Worm (Caenorhabditis elegans) whole organism, young adult: ENCODE results near the gene clec-147.

ENCODE experiments used
- B0019.2 ChIP-seq: fragments of 200-800 bp; sonication (Bioruptor generic); conservative IDR thresholded peaks from 2 replicates; pipeline ENCODE4 v1.3.6; 2022; ENCODE audit warnings: missing genetic modification reagents, missing genetic modification characterization, missing compliant biosample characterization
- B0261.1 ChIP-seq: sonication (generic microtip); optimal IDR thresholded peaks from 2 replicates; lab custom pipeline; 2016; ENCODE audit warnings: mild to moderate bottlenecking, missing genetic modification characterization, moderate library complexity, missing compliant biosample characterization
- C17E4.6 ChIP-seq: fragments of 200-800 bp; sonication (Bioruptor generic); IDR thresholded peaks from 2 replicates; pipeline ENCODE4 v1.3.6; 2022; ENCODE audit warnings: missing genetic modification reagents, missing genetic modification characterization, missing compliant biosample characterization
- F10E7.11 ChIP-seq: sonication (generic microtip); optimal IDR thresholded peaks from 2 replicates; lab custom pipeline; 2017; ENCODE audit warnings: mild to moderate bottlenecking, missing genetic modification characterization, moderate library complexity, missing compliant biosample characterization
- F49E8.2 ChIP-seq: sonication (generic microtip); optimal IDR thresholded peaks from 3 replicates; lab custom pipeline; 2017; ENCODE audit warnings: missing genetic modification characterization, mild to moderate bottlenecking, missing compliant biosample characterization, antibody characterized with exemption, moderate library complexity; ENCODE audit not compliant: insufficient read depth
- K12H6.12 ChIP-seq: fragments of 200-800 bp; sonication (Bioruptor generic); optimal IDR thresholded peaks from 2 replicates; lab custom pipeline; 2018; ENCODE audit warnings: mild to moderate bottlenecking, missing genetic modification characterization, missing compliant biosample characterization
- T07F8.4 ChIP-seq: sonication (generic microtip); optimal IDR thresholded peaks from 2 replicates; lab custom pipeline; 2016; ENCODE audit warnings: mild to moderate bottlenecking, missing genetic modification characterization, moderate library complexity, missing compliant biosample characterization
- T26A5.8 ChIP-seq: sonication (generic microtip); optimal IDR thresholded peaks from 2 replicates; lab custom pipeline; 2016; ENCODE audit warnings: missing genetic modification characterization, missing compliant biosample characterization
- Y53G8AR.9 ChIP-seq: fragments of 200-800 bp; sonication (Bioruptor generic); conservative IDR thresholded peaks from 2 replicates; pipeline ENCODE4 v1.3.6; 2022; ENCODE audit warnings: missing genetic modification reagents, missing genetic modification characterization, missing compliant biosample characterization
- Y95B8A.8 ChIP-seq: fragments of 200-800 bp; sonication (Bioruptor generic); IDR thresholded peaks from 2 replicates; pipeline ENCODE4 v1.3.6; 2022; ENCODE audit warnings: missing genetic modification reagents, missing genetic modification characterization, missing compliant biosample characterization
- akir-1 ChIP-seq: fragments of 200-800 bp; sonication (Bioruptor generic); optimal IDR thresholded peaks from 2 replicates; lab custom pipeline; 2018; ENCODE audit warnings: mild to moderate bottlenecking, missing genetic modification characterization, moderate library complexity, missing compliant biosample characterization
- ama-1 ChIP-seq, 3 experiments: fragments of 150-350 bp in 1 of 3; sonication (generic microtip) in 2 of 3; optimal IDR thresholded peaks; 2 replicates each; lab custom pipeline; 2014 to 2018; ENCODE audit warnings: missing biosample characterization in 2 of 3, missing genetic modification characterization in 2 of 3, missing genetic modification reagents in 2 of 3
- aptf-3 ChIP-seq: fragments of 200-800 bp; sonication (Bioruptor generic); IDR thresholded peaks from 2 replicates; pipeline ENCODE4 v1.3.6; 2022; ENCODE audit warnings: missing genetic modification characterization, missing compliant biosample characterization
- attf-5 ChIP-seq: fragments of 200-800 bp; sonication (Bioruptor generic); optimal IDR thresholded peaks from 2 replicates; lab custom pipeline; 2018; ENCODE audit warnings: mild to moderate bottlenecking, missing genetic modification characterization, missing compliant biosample characterization
- attf-6 ChIP-seq: fragments of 200-800 bp; sonication (Bioruptor generic); IDR thresholded peaks from 2 replicates; pipeline ENCODE4 v1.3.6; 2022; ENCODE audit warnings: missing genetic modification reagents, missing genetic modification characterization, missing compliant biosample characterization
- cebp-1 ChIP-seq, 2 experiments: fragments of 200-800 bp in 1 of 2; sonication (Bioruptor generic) in 1 of 2; sonication (generic microtip) in 1 of 2; IDR thresholded peaks in 1 of 2; optimal IDR thresholded peaks in 1 of 2; 2 replicates each; pipeline versions ENCODE4 v1.3.6 to Lab custom; 2017 to 2022; ENCODE audit warnings: missing compliant biosample characterization in 2 of 2, missing genetic modification characterization in 2 of 2, mild to moderate bottlenecking in 1 of 2, missing genetic modification reagents in 1 of 2, moderate library complexity in 1 of 2
- ceh-100 ChIP-seq: fragments of 200-800 bp; sonication (Bioruptor generic); IDR thresholded peaks from 2 replicates; pipeline ENCODE4 v1.3.6; 2022; ENCODE audit warnings: missing genetic modification reagents, missing genetic modification characterization, missing compliant biosample characterization
- ceh-91 ChIP-seq: fragments of 200-800 bp; sonication (Bioruptor generic); IDR thresholded peaks from 2 replicates; pipeline ENCODE4 v1.3.6; 2022; ENCODE audit warnings: missing genetic modification reagents, missing genetic modification characterization, missing compliant biosample characterization
- dox-1 ChIP-seq: fragments of 200-800 bp; sonication (Bioruptor generic); IDR thresholded peaks from 2 replicates; pipeline ENCODE4 v1.3.6; 2022; ENCODE audit warnings: missing genetic modification reagents, missing genetic modification characterization, missing compliant biosample characterization
- dpff-1 ChIP-seq: sonication (generic microtip); optimal IDR thresholded peaks from 2 replicates; lab custom pipeline; 2017; ENCODE audit warnings: mild to moderate bottlenecking, missing genetic modification characterization, missing compliant biosample characterization
- egl-18 ChIP-seq: fragments of 200-800 bp; sonication (Bioruptor generic); IDR thresholded peaks from 2 replicates; pipeline ENCODE4 v1.3.6; 2022; ENCODE audit warnings: missing genetic modification reagents, missing genetic modification characterization, missing compliant biosample characterization
- egl-44 ChIP-seq: fragments of 200-800 bp; sonication (Bioruptor generic); IDR thresholded peaks from 2 replicates; pipeline ENCODE4 v1.3.6; 2022; ENCODE audit warnings: missing genetic modification reagents, missing genetic modification characterization, missing compliant biosample characterization
- ets-4 ChIP-seq: fragments of 200-800 bp; sonication (Bioruptor generic); optimal IDR thresholded peaks from 2 replicates; lab custom pipeline; 2018; ENCODE audit warnings: mild to moderate bottlenecking, missing genetic modification characterization, missing compliant biosample characterization
- hlh-12 ChIP-seq: sonication (generic microtip); optimal IDR thresholded peaks from 2 replicates; lab custom pipeline; 2016; ENCODE audit warnings: missing genetic modification characterization, missing compliant biosample characterization
- hlh-26 ChIP-seq: fragments of 200-800 bp; sonication (Bioruptor generic); conservative IDR thresholded peaks from 2 replicates; pipeline ENCODE4 v1.3.6; 2022; ENCODE audit warnings: missing genetic modification reagents, missing genetic modification characterization, missing compliant biosample characterization
- hmg-1.2 ChIP-seq: fragments of 200-800 bp; sonication (Bioruptor generic); IDR thresholded peaks from 2 replicates; pipeline ENCODE4 v1.3.6; 2022; ENCODE audit warnings: missing genetic modification reagents, missing genetic modification characterization, missing compliant biosample characterization
- let-526 ChIP-seq: fragments of 200-800 bp; sonication (Bioruptor generic); IDR thresholded peaks from 2 replicates; pipeline ENCODE4 v1.3.6; 2022; ENCODE audit warnings: missing genetic modification reagents, missing genetic modification characterization, missing compliant biosample characterization
- lin-40 ChIP-seq: sonication (generic microtip); optimal IDR thresholded peaks from 2 replicates; lab custom pipeline; 2016; ENCODE audit warnings: missing genetic modification characterization, mild to moderate bottlenecking, missing compliant biosample characterization, missing genotype, missing genetic modification reagents
- madf-10 ChIP-seq: sonication (generic microtip); optimal IDR thresholded peaks from 2 replicates; lab custom pipeline; 2016; ENCODE audit warnings: mild to moderate bottlenecking, missing genetic modification characterization, missing compliant biosample characterization
- nhr-80 ChIP-seq: sonication (generic microtip); optimal IDR thresholded peaks from 2 replicates; lab custom pipeline; 2016; ENCODE audit warnings: missing genetic modification characterization, missing compliant biosample characterization
- rcor-1 ChIP-seq: fragments of 200-800 bp; sonication (Bioruptor generic); IDR thresholded peaks from 2 replicates; pipeline ENCODE4 v1.3.6; 2022; ENCODE audit warnings: missing genetic modification reagents, missing genetic modification characterization, missing compliant biosample characterization
- sptf-2 ChIP-seq: fragments of 200-800 bp; sonication (Bioruptor generic); optimal IDR thresholded peaks from 2 replicates; lab custom pipeline; 2018; ENCODE audit warnings: mild to moderate bottlenecking, missing genetic modification characterization, missing compliant biosample characterization
- xnd-1 ChIP-seq: sonication (generic microtip); optimal IDR thresholded peaks from 2 replicates; lab custom pipeline; 2016; ENCODE audit warnings: missing genotype, missing genetic modification reagents, missing genetic modification characterization, missing compliant biosample characterization
- zim-3 ChIP-seq: sonication (generic microtip); optimal IDR thresholded peaks from 2 replicates; lab custom pipeline; 2017; ENCODE audit warnings: mild to moderate bottlenecking, missing genetic modification characterization, moderate library complexity, missing compliant biosample characterization
- ztf-18 ChIP-seq: sonication (generic microtip); optimal IDR thresholded peaks from 2 replicates; lab custom pipeline; 2016; ENCODE audit warnings: missing genotype, mild to moderate bottlenecking, missing genetic modification characterization, missing compliant biosample characterization
- ztf-25 ChIP-seq: fragments of 200-800 bp; sonication (Bioruptor generic); IDR thresholded peaks from 2 replicates; pipeline ENCODE4 v1.3.6; 2022; ENCODE audit warnings: missing genetic modification reagents, missing genetic modification characterization, missing compliant biosample characterization
- ztf-26 ChIP-seq: sonication (generic microtip); optimal IDR thresholded peaks from 2 replicates; lab custom pipeline; 2017; ENCODE audit warnings: missing genetic modification characterization, missing compliant biosample characterization
- ztf-28 ChIP-seq: fragments of 200-800 bp; sonication (Bioruptor generic); IDR thresholded peaks from 2 replicates; pipeline ENCODE4 v1.3.6; 2022; ENCODE audit warnings: missing genetic modification reagents, missing genetic modification characterization, missing compliant biosample characterization

clec-147 gene

DNA sequence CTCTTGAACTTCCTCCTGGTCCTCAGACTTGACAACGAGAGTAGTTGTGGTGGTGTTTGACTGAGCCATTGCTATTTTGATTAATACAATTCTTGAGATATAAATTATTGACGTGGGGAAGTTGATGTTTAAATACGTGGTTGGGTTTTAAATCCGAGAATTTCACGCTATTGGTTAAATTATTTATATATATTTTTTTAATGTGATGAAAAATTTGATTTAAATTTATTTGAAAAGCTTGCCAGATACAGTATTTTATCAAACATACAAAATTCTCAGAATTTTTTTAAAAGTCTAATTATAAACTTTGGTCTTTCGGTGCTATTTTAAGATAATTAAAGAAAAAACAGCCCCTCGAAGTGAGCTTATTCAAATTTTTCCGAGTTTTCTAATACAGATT, 30.1 kb downstream of the clec-147 start, which contains the start of the genes K10H10.7 and K10H10.10:
TSS of gene K10H10.7 (minus strand) at position 101 of the 400 bp plus-strand sequence.
TSS of gene K10H10.10 (plus strand) at position 204 of the 400 bp plus-strand sequence.
- no peak for TF ChIP-seq lin-40 (tag; lab: Kevin White, UChicago)
- no peak for TF ChIP-seq dox-1
- no peak for TF ChIP-seq attf-5 (GFP tag; lab: Kevin White, UChicago)
- TF ChIP-seq ztf-25 (GFP tag; lab: Robert Waterston, UW): no peak
- no peak for TF ChIP-seq xnd-1 (tag; lab: Kevin White, UChicago)
- no peak for TF ChIP-seq hlh-12 (tag; lab: Kevin White, UChicago)
- TF ChIP-seq T07F8.4 (tag; lab: Kevin White, UChicago): no peak
- TF ChIP-seq Y95B8A.8 (GFP tag; lab: Robert Waterston, UW): no peak
- TF ChIP-seq, all 124 proteins: peak for 0

- TF ChIP-seq attf-6 (GFP tag; lab: Robert Waterston, UW) (no peak), akir-1 (no peak), Y95B8A.8 (GFP tag; lab: Robert Waterston, UW) (no peak), C17E4.6 (GFP tag; lab: Robert Waterston, UW) (no peak), egl-18 (GFP tag; lab: Robert Waterston, UW) (no peak), B0019.2 (no peak), nhr-80 (tag; lab: Kevin White, UChicago) (no peak), F10E7.11 (tag; lab: Kevin White, UChicago) (no peak), aptf-3 (no peak), ztf-26 (tag; lab: Kevin White, UChicago) (no peak), ceh-91 (no peak), Y53G8AR.9 (GFP tag; lab: Robert Waterston, UW) (no peak), ama-1 (optimal IDR thresholded peaks at IDR 0.05; lab: Kevin White, UChicago) (no peak), ama-1 (GFP tag; optimal IDR thresholded peaks at IDR 0.05; lab: Kevin White, UChicago) (no peak), ztf-28 (GFP tag; lab: Robert Waterston, UW) (no peak), T26A5.8 (tag; lab: Kevin White, UChicago) (no peak)
- TF ChIP-seq, all 124 proteins: peak for 0
These were observed 31.4 kb downstream of the clec-147 start, which contains the start of gene K10H10.12 for ce11 chrII:14506245-14506644. Gene K10H10.12 (minus strand): TSS chrII:14506345.

DNA sequence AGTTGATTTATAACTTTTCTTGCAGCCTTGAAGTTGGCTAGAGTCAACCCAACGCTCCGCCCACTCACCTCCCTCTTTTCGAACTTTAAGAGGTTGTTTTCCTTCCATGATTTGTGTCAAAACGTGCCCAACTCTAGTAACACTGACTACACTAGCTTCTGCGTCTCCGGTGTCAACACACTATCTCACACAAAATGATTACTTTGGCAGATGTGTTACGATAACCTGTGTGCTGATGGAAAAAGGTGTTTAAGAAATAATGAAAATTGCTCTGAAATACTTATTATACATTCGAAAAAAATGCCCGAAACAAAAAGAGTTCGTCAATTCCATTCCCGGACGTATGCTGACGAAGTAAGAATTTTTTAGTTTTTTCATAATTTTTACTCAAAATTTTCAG, 34.6 kb downstream of the clec-147 start, which contains the start of gene K10H10.6:
TSS of gene K10H10.6 (plus strand) at position 301 of the 400 bp plus-strand sequence.
- TF ChIP-seq hmg-1.2 (GFP tag; lab: Robert Waterston, UW) (peak; percentile 42; the same call in 1 of the 2 replicates), F49E8.2 (tag; lab: Kevin White, UChicago) (no peak)

DNA sequence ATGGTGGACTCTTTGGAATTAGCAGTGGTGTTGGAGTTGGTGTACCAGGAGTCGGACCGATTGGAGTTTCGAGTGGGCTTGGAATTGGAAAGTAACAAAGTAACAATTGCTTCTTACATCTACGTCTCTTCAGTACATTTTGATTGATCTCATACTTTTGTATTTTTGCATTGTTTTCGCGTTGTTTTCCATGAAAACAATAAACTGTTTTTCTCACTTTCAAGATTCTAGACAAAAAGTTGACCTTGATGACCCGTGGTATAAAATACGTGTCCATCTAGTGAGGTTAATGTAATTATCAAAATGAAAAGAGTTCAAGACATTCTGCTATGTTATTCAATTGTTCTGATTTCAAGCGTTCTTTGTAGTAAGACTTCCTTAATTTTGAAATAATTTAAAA, 36.2 kb downstream of the clec-147 start, which contains the start of gene K10H10.5:
TSS of gene K10H10.5 (plus strand) at position 301 of the 400 bp plus-strand sequence.
- TF ChIP-seq ets-4: no peak
- no peak for TF ChIP-seq B0261.1 (tag; lab: Kevin White, UChicago)
- no peak for TF ChIP-seq egl-44
- no peak for TF ChIP-seq rcor-1 (GFP tag; lab: Robert Waterston, UW)
- no peak for TF ChIP-seq K12H6.12 (tag; lab: Kevin White, UChicago)
- TF ChIP-seq xnd-1 (tag; lab: Kevin White, UChicago): no peak
- TF ChIP-seq ztf-18 (tag; lab: Kevin White, UChicago): no peak
- no peak for TF ChIP-seq madf-10 (tag; lab: Kevin White, UChicago)
- TF ChIP-seq sptf-2: no peak
- TF ChIP-seq ceh-100 (GFP tag; lab: Robert Waterston, UW): no peak
- TF ChIP-seq egl-18 (GFP tag; lab: Robert Waterston, UW): no peak
- TF ChIP-seq zim-3 (tag; lab: Kevin White, UChicago): no peak
- no peak for TF ChIP-seq hlh-26 (GFP tag; lab: Robert Waterston, UW)
- TF ChIP-seq nhr-80 (tag; lab: Kevin White, UChicago): no peak
- TF ChIP-seq hlh-12 (tag; lab: Kevin White, UChicago): no peak
- no peak for TF ChIP-seq let-526 (GFP tag; lab: Robert Waterston, UW)
- TF ChIP-seq cebp-1 (GFP tag; IDR thresholded peaks at IDR 0.05; lab: Robert Waterston, UW): no peak
- no peak for TF ChIP-seq cebp-1 (tag; optimal IDR thresholded peaks at IDR 0.05; lab: Kevin White, UChicago)
- TF ChIP-seq dpff-1: no peak
- TF ChIP-seq, all 124 proteins: peak for 0
